Worm (Caenorhabditis elegans) whole organism, midembryonic: ENCODE data around the gene mlh-1.

Source experiments
- cog-1 ChIP-seq: sonication (generic microtip); optimal IDR thresholded peaks from 2 replicates; lab custom pipeline; 2016; ENCODE audit warnings: missing genetic modification characterization, missing compliant biosample characterization
- flt-1 ChIP-seq: fragments of 200-800 bp; sonication (Bioruptor generic); IDR thresholded peaks from 2 replicates; pipeline ENCODE4 v1.3.6; 2022; ENCODE audit warnings: missing genetic modification characterization, missing compliant biosample characterization
- klf-2 ChIP-seq: fragments of 200-800 bp; sonication (Bioruptor generic); conservative IDR thresholded peaks from 2 replicates; pipeline ENCODE4 v1.3.6; 2022; ENCODE audit warnings: missing genetic modification reagents, missing genetic modification characterization, missing compliant biosample characterization
- med-1 ChIP-seq: sonication (generic microtip); optimal IDR thresholded peaks from 2 replicates; lab custom pipeline; 2017; ENCODE audit warnings: missing genetic modification characterization, mild to moderate bottlenecking, missing compliant biosample characterization, antibody characterized with exemption, missing genetic modification reagents; ENCODE audit not compliant: insufficient read depth
- ref-1 ChIP-seq: fragments of 200-800 bp; sonication (Bioruptor generic); conservative IDR thresholded peaks from 2 replicates; pipeline ENCODE4 v1.3.6; 2022; ENCODE audit warnings: missing genetic modification reagents, missing genetic modification characterization, missing compliant biosample characterization
- tab-1 ChIP-seq: fragments of 200-800 bp; sonication (Bioruptor generic); IDR thresholded peaks from 2 replicates; pipeline ENCODE4 v1.3.6; 2022; ENCODE audit warnings: missing genetic modification characterization, missing compliant biosample characterization

DNA sequence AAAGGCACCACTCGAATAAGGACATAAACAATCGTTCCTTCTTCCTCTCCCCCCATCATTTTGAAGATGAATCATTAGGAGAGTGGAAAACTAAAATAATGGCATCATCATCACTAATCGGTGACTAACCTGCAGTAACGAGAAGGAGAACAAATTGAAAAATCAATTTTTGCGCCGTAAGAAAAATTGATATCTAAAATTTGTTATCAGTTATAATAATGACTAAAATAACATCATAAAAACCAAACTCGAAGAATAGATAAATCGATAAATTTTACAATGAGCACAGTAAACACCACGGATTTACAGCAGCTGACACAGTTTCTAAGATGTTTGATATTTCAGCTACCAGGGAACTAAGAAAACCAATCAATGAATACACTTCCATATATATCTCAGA lies 11.8 kb upstream of the mlh-1 start:
- TF ChIP-seq flt-1 = no peak
- TF ChIP-seq ref-1 (GFP tag; lab: Robert Waterston, UW) = no peak
- no peak for TF ChIP-seq cog-1
- TF ChIP-seq med-1 (GFP tag; lab: Kevin White, UChicago) = no peak
- TF ChIP-seq klf-2 (GFP tag; lab: Robert Waterston, UW) = no peak
- no peak for TF ChIP-seq tab-1 (GFP tag; lab: Robert Waterston, UW)
